Worm (Caenorhabditis elegans) whole organism, mixed stage, embryonic: ENCODE data around the gene mec-17.

ENCODE experiments used
- cnd-1 ChIP-seq: fragments of 200-800 bp; sonication (Bioruptor generic); optimal IDR thresholded peaks from 2 replicates; lab custom pipeline; 2018; ENCODE audit warnings: mild to moderate bottlenecking, missing genetic modification characterization, missing compliant biosample characterization
- lin-32 ChIP-seq: fragments of 200-800 bp; sonication (Bioruptor generic); optimal IDR thresholded peaks from 2 replicates; lab custom pipeline; 2018; ENCODE audit warnings: mild to moderate bottlenecking, missing genetic modification characterization, missing compliant biosample characterization
- mab-5 ChIP-seq: fragments of 150-350 bp; optimal IDR thresholded peaks from 2 replicates; lab custom pipeline; 2014; ENCODE audit warnings: missing biosample characterization, missing genetic modification characterization
- nhr-12 ChIP-seq: fragments of 150-350 bp; optimal IDR thresholded peaks from 2 replicates; lab custom pipeline; 2014; ENCODE audit warnings: missing biosample characterization, missing genetic modification characterization
- pha-4 ChIP-seq: fragments of 150-350 bp; optimal IDR thresholded peaks from 2 replicates; lab custom pipeline; 2018; ENCODE audit warnings: missing biosample characterization, missing genetic modification reagents, missing genetic modification characterization

DNA sequence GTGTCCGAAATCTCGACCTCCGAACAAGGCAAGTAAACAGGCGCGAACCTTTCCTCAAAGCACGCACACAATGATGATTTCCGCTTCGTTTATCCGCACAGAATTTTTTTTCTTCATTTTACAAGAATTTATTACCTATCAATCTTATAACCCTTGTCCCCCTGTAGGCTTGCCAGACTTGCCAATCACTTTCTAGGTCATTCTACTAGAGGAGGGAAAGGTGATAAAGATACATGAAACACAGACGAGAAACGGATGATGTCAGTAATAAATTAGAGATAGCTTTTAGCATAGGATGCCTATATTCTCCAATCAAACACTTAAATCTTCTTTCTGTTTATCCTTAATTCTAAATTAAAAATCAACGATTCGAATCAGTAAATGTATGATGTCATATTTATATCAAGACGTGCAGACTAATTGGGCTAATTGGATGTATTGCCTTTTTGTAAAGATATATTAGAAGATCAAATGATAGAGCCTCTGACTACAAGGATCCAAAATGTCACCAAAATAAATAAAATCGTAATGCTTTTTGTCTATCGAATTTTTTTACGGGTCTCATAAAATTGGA, 40.4 kb upstream of the mec-17 start:
- TF ChIP-seq pha-4 (tag; lab: Kevin White, UChicago) (no peak), lin-32 (GFP tag; lab: Kevin White, UChicago) (no peak), nhr-12 (tag; lab: Kevin White, UChicago) (no peak), mab-5 (tag; lab: Kevin White, UChicago) (no peak), cnd-1 (no peak)
